Fruit fly (Drosophila melanogaster) whole organism, embryonic: ENCODE results near the gene CG31538.
A peak's percentile ranks its signal among the peaks of the same experiment; 100 is the strongest.

ENCODE experiments used
- ATbp ChIP-seq: fragments of 200-800 bp; sonication (Bioruptor generic); optimal IDR thresholded peaks from 2 replicates; lab custom pipeline; 2017; ENCODE audit warnings: missing biosample characterization, mild to moderate bottlenecking, missing genetic modification characterization, missing genetic modification reagents
- Atf3 ChIP-seq: fragments of 200-800 bp; sonication (Bioruptor generic); optimal IDR thresholded peaks from 3 replicates; lab custom pipeline; 2016; ENCODE audit warnings: missing biosample characterization, missing genetic modification characterization
- BtbVII ChIP-seq: fragments of 200-800 bp; sonication (Bioruptor generic); optimal IDR thresholded peaks from 3 replicates; lab custom pipeline; 2017; ENCODE audit warnings: missing biosample characterization, mild to moderate bottlenecking, missing genetic modification characterization
- CG10147 ChIP-seq: fragments of 200-800 bp; sonication (Bioruptor generic); optimal IDR thresholded peaks from 2 replicates; lab custom pipeline; 2019; ENCODE audit warnings: missing biosample characterization, mild to moderate bottlenecking, missing genetic modification characterization, moderate library complexity
- CG10431 ChIP-seq: fragments of 200-800 bp; sonication (Bioruptor generic); optimal IDR thresholded peaks from 3 replicates; lab custom pipeline; 2018; ENCODE audit warnings: missing biosample characterization, mild to moderate bottlenecking, missing genetic modification characterization
- CG10654 ChIP-seq: fragments of 200-800 bp; sonication (Bioruptor generic); optimal IDR thresholded peaks from 2 replicates; lab custom pipeline; 2016; ENCODE audit warnings: missing biosample characterization, missing genetic modification characterization
- CG11085 ChIP-seq: fragments of 200-800 bp; sonication (Bioruptor generic); IDR thresholded peaks from 2 replicates; pipeline ENCODE4 v1.3.6; 2022; ENCODE audit warnings: missing biosample characterization, missing genetic modification characterization
- CG11247 ChIP-seq: fragments of 200-800 bp; sonication (Bioruptor generic); IDR thresholded peaks from 2 replicates; pipeline ENCODE4 v1.3.6; 2022; ENCODE audit warnings: missing biosample characterization, missing genetic modification characterization
- CG12659 ChIP-seq: fragments of 200-800 bp; sonication (Bioruptor generic); optimal IDR thresholded peaks from 3 replicates; lab custom pipeline; 2017; ENCODE audit warnings: mild to moderate bottlenecking, missing biosample characterization, missing genetic modification reagents, missing genetic modification characterization
- CG13123 ChIP-seq: fragments of 200-800 bp; sonication (Bioruptor generic); optimal IDR thresholded peaks from 2 replicates; lab custom pipeline; 2016; ENCODE audit warnings: missing biosample characterization, missing genetic modification characterization
- CG13296 ChIP-seq: fragments of 200-800 bp; sonication (Bioruptor generic); optimal IDR thresholded peaks from 3 replicates; lab custom pipeline; 2018; ENCODE audit warnings: missing biosample characterization, mild to moderate bottlenecking, missing genetic modification characterization
- CG15479 ChIP-seq: fragments of 200-800 bp; sonication (Bioruptor generic); optimal IDR thresholded peaks from 3 replicates; lab custom pipeline; 2019; ENCODE audit warnings: missing biosample characterization, mild to moderate bottlenecking, missing genetic modification characterization, moderate library complexity
- CG15601 ChIP-seq: fragments of 200-800 bp; sonication (Bioruptor generic); optimal IDR thresholded peaks from 3 replicates; lab custom pipeline; 2019; ENCODE audit warnings: missing biosample characterization, mild to moderate bottlenecking, missing genetic modification characterization, moderate library complexity
- CG18619 ChIP-seq: fragments of 200-800 bp; sonication (Bioruptor generic); optimal IDR thresholded peaks from 3 replicates; lab custom pipeline; 2017; ENCODE audit warnings: missing biosample characterization, mild to moderate bottlenecking, missing genetic modification characterization
- CG18764 ChIP-seq: fragments of 200-800 bp; sonication (Bioruptor generic); optimal IDR thresholded peaks from 3 replicates; lab custom pipeline; 2016; ENCODE audit warnings: missing biosample characterization, missing genetic modification characterization
- CG30020 ChIP-seq: fragments of 200-800 bp; optimal IDR thresholded peaks from 2 replicates; lab custom pipeline; 2019; ENCODE audit warnings: missing biosample characterization, mild to moderate bottlenecking, missing genetic modification characterization, moderate library complexity
- CG3281 ChIP-seq: fragments of 200-800 bp; sonication (Bioruptor generic); optimal IDR thresholded peaks from 3 replicates; lab custom pipeline; 2017; ENCODE audit warnings: missing biosample characterization, mild to moderate bottlenecking, missing genetic modification characterization
- CG6765 ChIP-seq: fragments of 200-800 bp; sonication (Bioruptor generic); optimal IDR thresholded peaks from 3 replicates; lab custom pipeline; 2017; ENCODE audit warnings: missing biosample characterization, mild to moderate bottlenecking, missing genetic modification characterization
- CG6813 ChIP-seq: fragments of 200-800 bp; sonication (Bioruptor generic); optimal IDR thresholded peaks from 2 replicates; lab custom pipeline; 2017; ENCODE audit warnings: missing biosample characterization, missing genetic modification characterization, mild to moderate bottlenecking, moderate library complexity, missing genetic modification reagents
- CG6854 ChIP-seq: fragments of 200-800 bp; sonication (Bioruptor generic); optimal IDR thresholded peaks from 3 replicates; lab custom pipeline; 2017; ENCODE audit warnings: missing biosample characterization, mild to moderate bottlenecking, missing genetic modification characterization
- CG7357 ChIP-seq: fragments of 200-800 bp; sonication (Bioruptor generic); IDR thresholded peaks from 3 replicates; pipeline ENCODE4 v1.3.6; 2022; ENCODE audit warnings: missing biosample characterization, missing genetic modification characterization
- CG8388 ChIP-seq: fragments of 200-800 bp; sonication (Bioruptor generic); optimal IDR thresholded peaks from 2 replicates; lab custom pipeline; 2019; ENCODE audit warnings: missing biosample characterization, mild to moderate bottlenecking, missing genetic modification characterization, moderate library complexity
- Dref ChIP-seq: fragments of 200-800 bp; sonication (Bioruptor generic); IDR thresholded peaks from 2 replicates; pipeline ENCODE4 v1.3.6; 2022; ENCODE audit warnings: missing biosample characterization, missing genetic modification characterization
- ERR ChIP-seq: fragments of 200-800 bp; sonication (Bioruptor generic); optimal IDR thresholded peaks from 2 replicates; lab custom pipeline; 2016; ENCODE audit warnings: missing biosample characterization, missing genetic modification characterization
- Fer2 ChIP-seq: fragments of 200-800 bp; sonication (Bioruptor generic); optimal IDR thresholded peaks from 2 replicates; lab custom pipeline; 2018; ENCODE audit warnings: missing biosample characterization, mild to moderate bottlenecking, missing genetic modification characterization, moderate library complexity
- Med ChIP-seq: fragments of 200-800 bp; sonication (Bioruptor generic); peaks from one replicate; lab custom pipeline; 2016; ENCODE audit warnings: missing biosample characterization, missing genetic modification characterization, mild to moderate bottlenecking, inconsistent platforms, moderate library complexity
- Nf-YC ChIP-seq: fragments of 200-800 bp; optimal IDR thresholded peaks from 3 replicates; lab custom pipeline; 2019; ENCODE audit warnings: missing biosample characterization, mild to moderate bottlenecking, missing genetic modification characterization, moderate library complexity
- Ravus ChIP-seq: fragments of 200-800 bp; sonication (Bioruptor generic); IDR thresholded peaks from 2 replicates; pipeline ENCODE4 v1.3.6; 2022; ENCODE audit warnings: missing biosample characterization, missing genetic modification characterization
- Rfx ChIP-seq: fragments of 200-800 bp; sonication (Bioruptor generic); IDR thresholded peaks from 2 replicates; pipeline ENCODE4 v1.3.6; 2022; ENCODE audit warnings: missing biosample characterization, missing genetic modification characterization
- Sry-δ ChIP-seq: fragments of 200-800 bp; sonication (Bioruptor generic); optimal IDR thresholded peaks from 2 replicates; lab custom pipeline; 2016; ENCODE audit warnings: missing biosample characterization, missing genetic modification characterization
- dysf ChIP-seq: fragments of 200-800 bp; sonication (Bioruptor generic); IDR thresholded peaks from 3 replicates; pipeline ENCODE4 v1.3.6; 2022; ENCODE audit warnings: missing biosample characterization, missing genetic modification characterization
- fd102C ChIP-seq: fragments of 200-800 bp; sonication (Bioruptor generic); optimal IDR thresholded peaks from 2 replicates; lab custom pipeline; 2018; ENCODE audit warnings: missing biosample characterization, mild to moderate bottlenecking, missing genetic modification characterization, moderate library complexity
- grn ChIP-seq: fragments of 200-800 bp; sonication (Bioruptor generic); optimal IDR thresholded peaks from 3 replicates; lab custom pipeline; 2017; ENCODE audit warnings: missing biosample characterization, missing genetic modification characterization
- ind ChIP-seq: fragments of 200-800 bp; sonication (Bioruptor generic); optimal IDR thresholded peaks from 3 replicates; lab custom pipeline; 2016; ENCODE audit warnings: missing biosample characterization, missing genetic modification characterization
- inv ChIP-seq: fragments of 200-800 bp; sonication (Bioruptor generic); IDR thresholded peaks from 2 replicates; pipeline ENCODE4 v1.3.6; 2022; ENCODE audit warnings: missing biosample characterization, missing genetic modification characterization; ENCODE audit not compliant: partially characterized antibody
- klu ChIP-seq: fragments of 200-800 bp; sonication (Bioruptor generic); IDR thresholded peaks from 2 replicates; pipeline ENCODE4 v1.3.6; 2022; ENCODE audit warnings: missing biosample characterization, missing genetic modification characterization
- mld ChIP-seq: fragments of 200-800 bp; sonication (Bioruptor generic); IDR thresholded peaks from 3 replicates; pipeline ENCODE4 v1.3.6; 2022; ENCODE audit warnings: missing biosample characterization, missing genetic modification characterization; ENCODE audit not compliant: partially characterized antibody
- nom ChIP-seq: fragments of 200-800 bp; sonication (Bioruptor generic); optimal IDR thresholded peaks from 2 replicates; lab custom pipeline; 2017; ENCODE audit warnings: missing biosample characterization, missing genetic modification characterization, mild to moderate bottlenecking, moderate library complexity, missing genetic modification reagents
- oc ChIP-seq: fragments of 200-800 bp; sonication (Bioruptor generic); optimal IDR thresholded peaks from 2 replicates; lab custom pipeline; 2018; ENCODE audit warnings: missing biosample characterization, mild to moderate bottlenecking, missing genetic modification characterization, moderate library complexity
- pho ChIP-seq: fragments of 200-800 bp; sonication (Bioruptor generic); optimal IDR thresholded peaks from 2 replicates; lab custom pipeline; 2016; ENCODE audit warnings: missing biosample characterization, missing genetic modification characterization
- pnt ChIP-seq: fragments of 200-800 bp; sonication (Bioruptor generic); optimal IDR thresholded peaks from 3 replicates; lab custom pipeline; 2016; ENCODE audit warnings: missing biosample characterization, missing genetic modification characterization
- prd ChIP-seq, 3 experiments: fragments of >200 bp in 2 of 3; fragments of 200-800 bp in 1 of 3; sonication (Bioruptor generic) in 1 of 3; optimal IDR thresholded peaks in 2 of 3; IDR thresholded peaks in 1 of 3; 2 replicates in 2 of 3; 3 replicates in 1 of 3; pipeline versions ENCODE4 v1.3.6 to Lab custom; 2017 to 2022; ENCODE audit warnings: missing biosample characterization in 1 of 3, missing genetic modification characterization in 1 of 3
- repo ChIP-seq: fragments of 200-800 bp; sonication (Bioruptor generic); optimal IDR thresholded peaks from 2 replicates; lab custom pipeline; 2016; ENCODE audit warnings: missing biosample characterization, missing genetic modification characterization
- rib ChIP-seq: fragments of 200-800 bp; sonication (Bioruptor generic); IDR thresholded peaks from 2 replicates; pipeline ENCODE4 v1.3.6; 2022; ENCODE audit warnings: missing biosample characterization, missing genetic modification characterization
- sens-2 ChIP-seq: fragments of 200-800 bp; sonication (Bioruptor generic); IDR thresholded peaks from 2 replicates; pipeline ENCODE4 v1.3.6; 2022; ENCODE audit warnings: missing biosample characterization, missing genetic modification characterization
- sob ChIP-seq: fragments of 200-800 bp; sonication (Bioruptor generic); IDR thresholded peaks from 2 replicates; pipeline ENCODE4 v1.3.6; 2022; ENCODE audit warnings: missing biosample characterization, missing genetic modification characterization
- unc-4 ChIP-seq: fragments of 200-800 bp; sonication (Bioruptor generic); IDR thresholded peaks from 2 replicates; pipeline ENCODE4 v1.3.6; 2022; ENCODE audit warnings: missing biosample characterization, missing genetic modification characterization; ENCODE audit not compliant: partially characterized antibody
- vvl ChIP-seq: fragments of 200-800 bp; sonication (Bioruptor generic); IDR thresholded peaks from 2 replicates; pipeline ENCODE4 v1.3.6; 2022; ENCODE audit warnings: missing biosample characterization, missing genetic modification characterization

CG31538 gene

dm6 chr3R:5302939-5303777, 25.5 kb upstream of the CG31538 start (continued):
- TF ChIP-seq ind (GFP tag; lab: Kevin White, UChicago) (no peak), CG10147 (GFP tag; lab: Kevin White, UChicago) (no peak), CG10654 (GFP tag; lab: Kevin White, UChicago) (no peak), CG10431 (GFP tag; lab: Kevin White, UChicago) (no peak), sens-2 (GFP tag; lab: Robert Waterston, UW) (no peak), CG6765 (GFP tag; lab: Kevin White, UChicago) (no peak), BtbVII (no peak), dysf (peak; percentile 28; the same call in 1 of the 3 replicates), CG15601 (tag; lab: Kevin White, UChicago) (peak; percentile 61), CG13296 (GFP tag; lab: Kevin White, UChicago) (no peak), Dref (GFP tag; lab: Robert Waterston, UW) (no peak), repo (no peak), mld (GFP tag; lab: Robert Waterston, UW) (no peak), sob (GFP tag; lab: Robert Waterston, UW) (peak; percentile 44; the same call in 1 of the 2 replicates), vvl (GFP tag; lab: Robert Waterston, UW) (no peak; the same call in 1 of the 2 replicates), nom (no peak), fd102C (peak; percentile 5), ATbp (GFP tag; lab: Kevin White, UChicago) (peak; percentile 52), CG18619 (GFP tag; lab: Kevin White, UChicago) (no peak), CG11247 (peak; percentile 34; the same call in 1 of the 2 replicates), Rfx (no peak), CG13123 (GFP tag; lab: Kevin White, UChicago) (no peak), prd (optimal IDR thresholded peaks at IDR 0.05; lab: Kevin White, UChicago) (no peak), prd (GFP tag; IDR thresholded peaks at IDR 0.05; lab: Robert Waterston, UW) (peak; percentile 33; the same call in 1 of the 3 replicates)

- TF ChIP-seq CG3281 (GFP tag; lab: Kevin White, UChicago), result peak; percentile 51
- TF ChIP-seq CG8388, result no peak
- TF ChIP-seq Atf3, result no peak
- TF ChIP-seq CG11085 (GFP tag; lab: Robert Waterston, UW), result no peak
- no peak for TF ChIP-seq CG18619 (GFP tag; lab: Kevin White, UChicago)
- peak; percentile 67 for TF ChIP-seq rib (GFP tag; lab: Robert Waterston, UW)
- peak; percentile 30 for TF ChIP-seq pho
- TF ChIP-seq CG12659, result peak; percentile 15
- TF ChIP-seq CG10147 (GFP tag; lab: Kevin White, UChicago), result no peak
- TF ChIP-seq BtbVII, result peak; percentile 29
- no peak for TF ChIP-seq grn
- TF ChIP-seq Fer2 (tag; lab: Kevin White, UChicago), result no peak
- TF ChIP-seq CG30020 (tag; lab: Kevin White, UChicago), result no peak
- peak; percentile 57 for TF ChIP-seq Med (GFP tag; lab: Kevin White, UChicago)
- TF ChIP-seq CG18764 (GFP tag; lab: Kevin White, UChicago), result no peak
- peak; percentile 8 for TF ChIP-seq CG6854 (GFP tag; lab: Kevin White, UChicago)
- no peak for TF ChIP-seq oc (tag; lab: Kevin White, UChicago)
- peak; percentile 34 for TF ChIP-seq CG6813 (GFP tag; lab: Kevin White, UChicago)
- TF ChIP-seq inv (GFP tag; lab: Robert Waterston, UW), result no peak
- TF ChIP-seq Sry-δ (GFP tag; lab: Kevin White, UChicago), result no peak
- no peak for TF ChIP-seq Nf-YC
- no peak for TF ChIP-seq pnt (GFP tag; lab: Kevin White, UChicago)
- no peak for TF ChIP-seq unc-4 (GFP tag; lab: Robert Waterston, UW)
- no peak for TF ChIP-seq klu (GFP tag; lab: Robert Waterston, UW)
- no peak for TF ChIP-seq CG15479 (GFP tag; lab: Kevin White, UChicago)
- TF ChIP-seq Ravus, result no peak
- no peak for TF ChIP-seq CG7357 (GFP tag; lab: Robert Waterston, UW)
- TF ChIP-seq ERR, result no peak
Measured at dm6 chr3R:5301905-5302304, 24.3 kb upstream of the CG31538 start.
